Worm (Caenorhabditis elegans): ENCODE data around the gene K02F6.6.

The K02F6.6 gene

ce11 chrII:2530496-2530895 lies at the start of gene K02F6.6:
Gene K02F6.6, plus strand, starts transcription at chrII:2530796.
- TF ChIP-seq madf-8 (GFP tag; conservative IDR thresholded peaks at IDR 0.05) (no peak), ama-1 (optimal IDR thresholded peaks at IDR 0.05) (no peak), ama-1 (GFP tag; optimal IDR thresholded peaks at IDR 0.05) (no peak), rcor-1 (GFP tag; IDR thresholded peaks at IDR 0.05) (no peak), hlh-26 (GFP tag; conservative IDR thresholded peaks at IDR 0.05) (no peak), attf-5 (GFP tag; optimal IDR thresholded peaks at IDR 0.05) (no peak), nhr-80 (tag; optimal IDR thresholded peaks at IDR 0.05) (no peak), bed-2 (GFP tag; IDR thresholded peaks at IDR 0.05) (no peak), pha-4 (tag; optimal IDR thresholded peaks at IDR 0.05) (no peak), B0019.2 (GFP tag; conservative IDR thresholded peaks at IDR 0.05) (no peak), cebp-2 (GFP tag; IDR thresholded peaks at IDR 0.05) (no peak), C06A6.2 (GFP tag; conservative IDR thresholded peaks at IDR 0.05) (no peak), repo-1 (tag; optimal IDR thresholded peaks at IDR 0.05) (no peak), hmg-20 (GFP tag; IDR thresholded peaks at IDR 0.05) (no peak), ztf-3 (GFP tag; optimal IDR thresholded peaks at IDR 0.05) (no peak), hsf-1 (GFP tag; IDR thresholded peaks at IDR 0.05) (no peak), F23B12.7 (tag; optimal IDR thresholded peaks at IDR 0.05; ENCODE audit: insufficient read depth) (no peak), ceh-40 (GFP tag; IDR thresholded peaks at IDR 0.05) (no peak), ceh-91 (GFP tag; IDR thresholded peaks at IDR 0.05) (no peak), lin-54 (GFP tag; optimal IDR thresholded peaks at IDR 0.05) (no peak)

DNA sequence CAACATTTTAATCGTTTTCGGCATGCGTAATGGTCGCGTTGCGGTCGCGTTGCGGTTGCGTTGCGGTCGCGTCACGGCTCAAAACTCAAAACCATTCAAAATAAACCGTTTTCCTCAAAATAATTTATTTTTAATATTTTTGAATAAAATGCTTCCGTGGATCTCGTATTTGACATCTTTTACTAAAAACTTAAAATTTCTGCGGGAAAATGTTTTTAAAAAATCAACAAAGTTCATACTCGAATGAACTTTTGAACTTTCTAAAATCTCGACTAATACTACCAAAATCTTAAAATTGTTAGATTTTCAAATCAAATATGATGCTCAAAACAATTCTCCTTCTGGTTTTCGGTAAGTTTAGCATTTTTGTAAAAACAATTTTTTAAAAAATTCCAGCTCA lies 49.0 kb upstream of the K02F6.6 start, which contains the start of gene F53G2.2:
Gene F53G2.2 (plus strand): TSS at position 301 of the 400 bp plus-strand sequence.
- TF ChIP-seq K12H6.12 (tag; optimal IDR thresholded peaks at IDR 0.05) (no peak), sea-2 (GFP tag; IDR thresholded peaks at IDR 0.05) (no peak), Y67H2A.10 (GFP tag; conservative IDR thresholded peaks at IDR 0.05) (no peak), nhr-179 (tag; optimal IDR thresholded peaks at IDR 0.05) (no peak), T07F8.4 (tag; optimal IDR thresholded peaks at IDR 0.05) (no peak), dox-1 (GFP tag; IDR thresholded peaks at IDR 0.05) (no peak), lag-1 (GFP tag; IDR thresholded peaks at IDR 0.05) (no peak)

ce11 chrII:2483507-2483906 lies 47.1 kb upstream of the K02F6.6 start, which contains the start of gene F53G2.13:
Gene F53G2.13, plus strand, starts transcription at chrII:2483807.
- TF ChIP-seq lin-40 (tag; optimal IDR thresholded peaks at IDR 0.05) (no peak), egrh-3 (GFP tag; IDR thresholded peaks at IDR 0.05) (no peak), Y95B8A.8 (GFP tag; IDR thresholded peaks at IDR 0.05) (no peak), F49E8.2 (tag; optimal IDR thresholded peaks at IDR 0.05; ENCODE audit: insufficient read depth) (no peak), dox-1 (GFP tag; IDR thresholded peaks at IDR 0.05) (no peak), F10E7.11 (tag; optimal IDR thresholded peaks at IDR 0.05) (no peak), unc-62 (GFP tag; optimal IDR thresholded peaks at IDR 0.05) (no peak), unc-130 (GFP tag; optimal IDR thresholded peaks at IDR 0.05) (no peak), D2030.7 (GFP tag; IDR thresholded peaks at IDR 0.05) (no peak), zfh-2 (GFP tag; conservative IDR thresholded peaks at IDR 0.05) (no peak), repo-1 (tag; optimal IDR thresholded peaks at IDR 0.05) (no peak), lin-54 (GFP tag; optimal IDR thresholded peaks at IDR 0.05) (no peak), nfya-2 (GFP tag; IDR thresholded peaks at IDR 0.05) (no peak), madf-6 (GFP tag; IDR thresholded peaks at IDR 0.05) (no peak), ztf-25 (GFP tag; IDR thresholded peaks at IDR 0.05) (no peak)
